Fruit fly (Drosophila melanogaster) whole organism, embryonic: Measurements from ENCODE around the gene Irp-1B.
A peak's percentile ranks its signal among the peaks of the same experiment; 100 is the strongest.

Experiments used
- ATbp ChIP-seq: fragments of 200-800 bp; sonication (Bioruptor generic); optimal IDR thresholded peaks from 2 replicates; lab custom pipeline; 2017; ENCODE audit warnings: missing biosample characterization, mild to moderate bottlenecking, missing genetic modification characterization, missing genetic modification reagents
- Atf6 ChIP-seq: fragments of 200-800 bp; sonication (Bioruptor generic); IDR thresholded peaks from 2 replicates; pipeline ENCODE4 v1.3.6; 2022; ENCODE audit warnings: missing biosample characterization, missing genetic modification characterization
- CG10431 ChIP-seq: fragments of 200-800 bp; sonication (Bioruptor generic); optimal IDR thresholded peaks from 3 replicates; lab custom pipeline; 2018; ENCODE audit warnings: missing biosample characterization, mild to moderate bottlenecking, missing genetic modification characterization
- CG10959 ChIP-seq: fragments of 200-800 bp; sonication (Bioruptor generic); IDR thresholded peaks from 2 replicates; pipeline ENCODE4 v1.3.6; 2022; ENCODE audit warnings: missing biosample characterization, missing genetic modification characterization
- CG11085 ChIP-seq: fragments of 200-800 bp; sonication (Bioruptor generic); IDR thresholded peaks from 2 replicates; pipeline ENCODE4 v1.3.6; 2022; ENCODE audit warnings: missing biosample characterization, missing genetic modification characterization
- CG12236 ChIP-seq: fragments of 200-800 bp; sonication (Bioruptor generic); optimal IDR thresholded peaks from 2 replicates; lab custom pipeline; 2016; ENCODE audit warnings: missing biosample characterization, missing genetic modification characterization
- CG12659 ChIP-seq: fragments of 200-800 bp; sonication (Bioruptor generic); optimal IDR thresholded peaks from 3 replicates; lab custom pipeline; 2017; ENCODE audit warnings: mild to moderate bottlenecking, missing biosample characterization, missing genetic modification reagents, missing genetic modification characterization
- CG13624 ChIP-seq: fragments of 200-800 bp; sonication (Bioruptor generic); optimal IDR thresholded peaks from 2 replicates; lab custom pipeline; 2016; ENCODE audit warnings: missing biosample characterization, missing genetic modification characterization
- CG17359 ChIP-seq: fragments of 200-800 bp; sonication (Bioruptor generic); optimal IDR thresholded peaks from 3 replicates; lab custom pipeline; 2018; ENCODE audit warnings: missing biosample characterization, mild to moderate bottlenecking, missing genetic modification characterization, moderate library complexity
- CG18262 ChIP-seq: fragments of 200-800 bp; optimal IDR thresholded peaks from 3 replicates; lab custom pipeline; 2019; ENCODE audit warnings: missing biosample characterization, mild to moderate bottlenecking, missing genetic modification characterization, moderate library complexity
- CG18599 ChIP-seq: fragments of 200-800 bp; sonication (Bioruptor generic); optimal IDR thresholded peaks from 3 replicates; lab custom pipeline; 2017; ENCODE audit warnings: missing biosample characterization, missing genetic modification characterization, mild to moderate bottlenecking, moderate library complexity, missing genetic modification reagents
- CG2120 ChIP-seq: fragments of 200-800 bp; sonication (Bioruptor generic); optimal IDR thresholded peaks from 3 replicates; lab custom pipeline; 2016; ENCODE audit warnings: missing biosample characterization, missing genetic modification characterization
- CG2202 ChIP-seq: fragments of 200-800 bp; sonication (Bioruptor generic); optimal IDR thresholded peaks from 2 replicates; lab custom pipeline; 2018; ENCODE audit warnings: missing biosample characterization, mild to moderate bottlenecking, missing genetic modification characterization
- CG32532 ChIP-seq: fragments of 200-800 bp; sonication (Bioruptor generic); IDR thresholded peaks from 2 replicates; pipeline ENCODE4 v1.3.6; 2022; ENCODE audit warnings: missing biosample characterization, missing genetic modification characterization
- CG33557 ChIP-seq: fragments of 200-800 bp; sonication (Bioruptor generic); optimal IDR thresholded peaks from 2 replicates; lab custom pipeline; 2019; ENCODE audit warnings: missing biosample characterization, mild to moderate bottlenecking, missing genetic modification characterization, moderate library complexity
- CG34422 ChIP-seq: fragments of 200-800 bp; sonication (Bioruptor generic); IDR thresholded peaks from 3 replicates; pipeline ENCODE4 v1.3.6; 2022; ENCODE audit warnings: missing biosample characterization, missing genetic modification characterization
- CG4424 ChIP-seq: fragments of 200-800 bp; sonication (Bioruptor generic); optimal IDR thresholded peaks from 3 replicates; lab custom pipeline; 2016; ENCODE audit warnings: missing biosample characterization, missing genetic modification characterization
- CG4617 ChIP-seq: fragments of 200-800 bp; sonication (Bioruptor generic); optimal IDR thresholded peaks from 3 replicates; lab custom pipeline; 2016; ENCODE audit warnings: missing biosample characterization, missing genetic modification characterization, borderline replicate concordance
- CG4707 ChIP-seq: fragments of 200-800 bp; sonication (Bioruptor generic); optimal IDR thresholded peaks from 2 replicates; lab custom pipeline; 2018; ENCODE audit warnings: missing biosample characterization, mild to moderate bottlenecking, missing genetic modification characterization, moderate library complexity
- CG5245 ChIP-seq: fragments of 200-800 bp; sonication (Bioruptor generic); optimal IDR thresholded peaks from 3 replicates; lab custom pipeline; 2016; ENCODE audit warnings: missing biosample characterization, missing genetic modification characterization
- CG6813 ChIP-seq: fragments of 200-800 bp; sonication (Bioruptor generic); optimal IDR thresholded peaks from 2 replicates; lab custom pipeline; 2017; ENCODE audit warnings: missing biosample characterization, missing genetic modification characterization, mild to moderate bottlenecking, moderate library complexity, missing genetic modification reagents
- CHES-1-like ChIP-seq: fragments of 200-800 bp; sonication (Bioruptor generic); optimal IDR thresholded peaks from 2 replicates; lab custom pipeline; 2016; ENCODE audit warnings: missing biosample characterization, missing genetic modification characterization
- D19B ChIP-seq: fragments of 200-800 bp; sonication (Bioruptor generic); optimal IDR thresholded peaks from 2 replicates; lab custom pipeline; 2017; ENCODE audit warnings: missing biosample characterization, mild to moderate bottlenecking, missing genetic modification characterization
- Dll ChIP-seq: fragments of 200-800 bp; sonication (Bioruptor generic); IDR thresholded peaks from 4 replicates; pipeline ENCODE4 v1.3.6; 2022; ENCODE audit warnings: missing biosample characterization, missing genetic modification characterization; ENCODE audit not compliant: partially characterized antibody
- Doc3 ChIP-seq: fragments of 200-800 bp; sonication (Bioruptor generic); IDR thresholded peaks from 3 replicates; pipeline ENCODE4 v1.3.6; 2022; ENCODE audit warnings: missing biosample characterization, missing genetic modification characterization; ENCODE audit not compliant: partially characterized antibody
- E2f1 ChIP-seq: fragments of 200-800 bp; sonication (Bioruptor generic); IDR thresholded peaks from 2 replicates; pipeline ENCODE4 v1.3.6; 2022; ENCODE audit warnings: missing biosample characterization, missing genetic modification characterization
- HLH3B ChIP-seq: fragments of 200-800 bp; sonication (Bioruptor generic); IDR thresholded peaks from 2 replicates; pipeline ENCODE4 v1.3.6; 2022; ENCODE audit warnings: missing biosample characterization, missing genetic modification characterization
- Jarid2 ChIP-seq: fragments of 200-800 bp; sonication (Bioruptor generic); optimal IDR thresholded peaks from 3 replicates; lab custom pipeline; 2017; ENCODE audit warnings: mild to moderate bottlenecking, missing biosample characterization, missing genetic modification reagents, missing genetic modification characterization
- Med ChIP-seq: fragments of 200-800 bp; sonication (Bioruptor generic); peaks from one replicate; lab custom pipeline; 2016; ENCODE audit warnings: missing biosample characterization, missing genetic modification characterization, mild to moderate bottlenecking, inconsistent platforms, moderate library complexity
- Nf-YB ChIP-seq: fragments of 200-800 bp; sonication (Bioruptor generic); optimal IDR thresholded peaks from 3 replicates; lab custom pipeline; 2019; ENCODE audit warnings: missing biosample characterization, mild to moderate bottlenecking, missing genetic modification characterization, moderate library complexity
- Sry-β ChIP-seq: fragments of 200-800 bp; sonication (Bioruptor generic); optimal IDR thresholded peaks from 2 replicates; lab custom pipeline; 2018; ENCODE audit warnings: missing biosample characterization, mild to moderate bottlenecking, missing genetic modification characterization, moderate library complexity
- dmrt11E ChIP-seq: fragments of 200-800 bp; sonication (Bioruptor generic); optimal IDR thresholded peaks from 3 replicates; lab custom pipeline; 2018; ENCODE audit warnings: missing biosample characterization, mild to moderate bottlenecking, missing genetic modification characterization, moderate library complexity
- ems ChIP-seq: fragments of 200-800 bp; sonication (Bioruptor generic); optimal IDR thresholded peaks from 3 replicates; lab custom pipeline; 2016; ENCODE audit warnings: missing biosample characterization, missing genetic modification characterization
- fd102C ChIP-seq: fragments of 200-800 bp; sonication (Bioruptor generic); optimal IDR thresholded peaks from 2 replicates; lab custom pipeline; 2018; ENCODE audit warnings: missing biosample characterization, mild to moderate bottlenecking, missing genetic modification characterization, moderate library complexity
- h ChIP-seq: fragments of >200 bp; optimal IDR thresholded peaks from 2 replicates; lab custom pipeline; 2017
- hkb ChIP-seq, 2 experiments: fragments of 200-800 bp in 1 of 2; fragments of >200 bp in 1 of 2; sonication (Bioruptor generic) in 1 of 2; IDR thresholded peaks in 1 of 2; optimal IDR thresholded peaks in 1 of 2; 2 replicates each; pipeline versions ENCODE4 v1.3.6 to Lab custom; 2017 to 2022; ENCODE audit warnings: missing biosample characterization in 1 of 2, missing genetic modification characterization in 1 of 2
- ind ChIP-seq: fragments of 200-800 bp; sonication (Bioruptor generic); optimal IDR thresholded peaks from 3 replicates; lab custom pipeline; 2016; ENCODE audit warnings: missing biosample characterization, missing genetic modification characterization
- jing ChIP-seq: fragments of 200-800 bp; sonication (Bioruptor generic); optimal IDR thresholded peaks from 2 replicates; lab custom pipeline; 2018; ENCODE audit warnings: missing biosample characterization, mild to moderate bottlenecking, missing genetic modification characterization
- luna ChIP-seq: fragments of 200-800 bp; sonication (Bioruptor generic); optimal IDR thresholded peaks from 2 replicates; lab custom pipeline; 2016; ENCODE audit warnings: missing biosample characterization, missing genetic modification characterization
- nerfin-1 ChIP-seq: fragments of 200-800 bp; sonication (Bioruptor generic); optimal IDR thresholded peaks from 3 replicates; lab custom pipeline; 2019; ENCODE audit warnings: missing biosample characterization, mild to moderate bottlenecking, missing genetic modification characterization, moderate library complexity
- ranshi ChIP-seq: fragments of 200-800 bp; sonication (Bioruptor generic); IDR thresholded peaks from 2 replicates; pipeline ENCODE4 v1.3.6; 2022; ENCODE audit warnings: missing biosample characterization, missing genetic modification characterization
- repo ChIP-seq: fragments of 200-800 bp; sonication (Bioruptor generic); optimal IDR thresholded peaks from 2 replicates; lab custom pipeline; 2016; ENCODE audit warnings: missing biosample characterization, missing genetic modification characterization
- sc ChIP-seq, 3 experiments: fragments of >200 bp in 2 of 3; fragments of 200-800 bp in 1 of 3; sonication (Bioruptor generic) in 1 of 3; optimal IDR thresholded peaks; 2 replicates in 2 of 3; 3 replicates in 1 of 3; lab custom pipeline; 2017; ENCODE audit warnings: mild to moderate bottlenecking in 1 of 3, missing biosample characterization in 1 of 3, missing genetic modification characterization in 1 of 3, missing genetic modification reagents in 1 of 3
- seq ChIP-seq: fragments of 200-800 bp; sonication (Bioruptor generic); IDR thresholded peaks from 2 replicates; pipeline ENCODE4 v1.3.6; 2022; ENCODE audit warnings: missing biosample characterization, missing genetic modification characterization
- stc ChIP-seq: fragments of 200-800 bp; sonication (Bioruptor generic); IDR thresholded peaks from 2 replicates; pipeline ENCODE4 v1.3.6; 2022; ENCODE audit warnings: missing biosample characterization, missing genetic modification characterization
- tup ChIP-seq: fragments of 200-800 bp; sonication (Bioruptor generic); optimal IDR thresholded peaks from 2 replicates; lab custom pipeline; 2016; ENCODE audit warnings: missing biosample characterization, mild to moderate bottlenecking, missing genetic modification characterization, moderate library complexity
- zen2 ChIP-seq: fragments of 200-800 bp; sonication (Bioruptor generic); IDR thresholded peaks from 3 replicates; pipeline ENCODE4 v1.3.6; 2022; ENCODE audit warnings: missing biosample characterization, missing genetic modification characterization; ENCODE audit not compliant: partially characterized antibody
- zfh2 ChIP-seq: fragments of 200-800 bp; sonication (Bioruptor generic); optimal IDR thresholded peaks from 2 replicates; lab custom pipeline; 2016; ENCODE audit warnings: missing biosample characterization, missing genetic modification characterization

Irp-1B gene

DNA sequence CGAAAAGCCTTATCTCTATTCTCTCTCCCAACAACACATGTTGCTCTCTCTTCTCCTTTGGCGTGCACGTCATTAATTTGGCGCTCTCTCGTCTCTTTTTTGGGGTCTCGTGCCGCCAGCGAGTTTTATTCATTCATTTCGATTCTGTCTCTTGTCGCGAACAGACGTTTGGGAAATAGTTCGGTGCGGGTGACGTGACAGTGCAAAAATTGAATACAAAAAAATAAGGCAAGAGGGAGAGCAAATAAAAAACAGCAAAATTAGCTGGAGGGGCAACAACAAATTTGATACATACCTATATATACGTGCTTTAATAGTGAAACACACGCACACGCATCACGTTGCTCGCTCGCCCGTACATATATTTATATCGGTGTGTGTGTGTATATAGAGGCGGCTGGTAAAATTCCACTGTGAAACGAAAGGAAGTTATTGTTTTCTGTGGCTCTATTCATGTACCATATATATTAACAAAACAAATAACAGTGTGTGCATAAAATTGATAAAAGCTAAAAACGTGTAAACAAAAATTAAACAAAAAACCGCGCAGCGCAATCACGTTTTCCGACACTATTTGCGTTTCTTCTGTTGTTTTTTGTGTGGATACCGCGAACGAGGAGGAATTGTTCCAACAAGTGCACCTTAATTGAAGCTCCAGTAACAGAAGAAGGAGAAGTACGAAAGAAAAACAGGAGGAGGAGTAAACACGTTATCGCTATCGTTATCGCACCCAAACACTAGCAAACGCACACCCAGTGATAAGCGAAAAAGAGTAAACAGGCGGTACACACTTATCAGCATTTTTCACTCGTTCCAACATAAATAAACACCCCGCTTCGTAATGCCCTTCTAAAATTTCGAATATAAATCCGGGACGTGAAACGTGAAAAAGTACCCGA is 24.3 kb downstream of the Irp-1B start, which contains the start of gene cwo (continued):
- no peak for TF ChIP-seq CG2120 (GFP tag; lab: Kevin White, UChicago)
- TF ChIP-seq CG4617 (GFP tag; lab: Kevin White, UChicago), result no peak
- TF ChIP-seq ind (GFP tag; lab: Kevin White, UChicago), result no peak
- no peak for TF ChIP-seq fd102C (GFP tag; lab: Kevin White, UChicago)
- TF ChIP-seq tup, result no peak
- no peak for TF ChIP-seq luna
- TF ChIP-seq CG12236 (GFP tag; lab: Kevin White, UChicago), result no peak
- no peak for TF ChIP-seq CG10959 (GFP tag; lab: Robert Waterston, UW)
- TF ChIP-seq CG13624 (GFP tag; lab: Kevin White, UChicago), result peak; percentile 14
- no peak for TF ChIP-seq stc
- TF ChIP-seq h (lab: Kevin White, UChicago), result no peak
- no peak for TF ChIP-seq jing (GFP tag; lab: Kevin White, UChicago)
- peak; percentile 11 for TF ChIP-seq CG12659 (GFP tag; lab: Kevin White, UChicago)
- peak; percentile 77 for TF ChIP-seq ATbp (GFP tag; lab: Kevin White, UChicago)
- peak; percentile 45 for TF ChIP-seq CG10431 (GFP tag; lab: Kevin White, UChicago)
- TF ChIP-seq CG32532 (GFP tag; lab: Robert Waterston, UW), result no peak
- TF ChIP-seq dmrt11E, result peak; percentile 25
- no peak for TF ChIP-seq Doc3
- TF ChIP-seq Jarid2 (GFP tag; lab: Kevin White, UChicago), result peak; percentile 80
- no peak for TF ChIP-seq CG34422 (GFP tag; lab: Robert Waterston, UW)
- TF ChIP-seq HLH3B, result no peak
- peak; percentile 87 for TF ChIP-seq Med (GFP tag; lab: Kevin White, UChicago)
- peak; percentile 66 for TF ChIP-seq CG6813 (GFP tag; lab: Kevin White, UChicago)
- TF ChIP-seq Sry-β (GFP tag; lab: Kevin White, UChicago), result no peak
- TF ChIP-seq CG4424 (GFP tag; lab: Kevin White, UChicago), result no peak
- peak; percentile 8 for TF ChIP-seq CG4707
- no peak for TF ChIP-seq repo (GFP tag; lab: Kevin White, UChicago)
- no peak for TF ChIP-seq Atf6 (GFP tag; lab: Robert Waterston, UW)
- no peak for TF ChIP-seq ranshi
- TF ChIP-seq CG5245 (GFP tag; lab: Kevin White, UChicago), result no peak
- TF ChIP-seq zfh2 (GFP tag; lab: Kevin White, UChicago), result no peak
- no peak for TF ChIP-seq hkb (optimal IDR thresholded peaks at IDR 0.05; lab: Kevin White, UChicago)
- no peak for TF ChIP-seq hkb (GFP tag; IDR thresholded peaks at IDR 0.05; lab: Robert Waterston, UW)
- TF ChIP-seq CG17359 (tag; lab: Kevin White, UChicago), result peak; percentile 12
- TF ChIP-seq ems (GFP tag; lab: Kevin White, UChicago), result no peak
- no peak for TF ChIP-seq CG11085
- TF ChIP-seq seq (GFP tag; lab: Robert Waterston, UW), result no peak
- peak; percentile 39 for TF ChIP-seq CG33557 (GFP tag; lab: Kevin White, UChicago)
- no peak for TF ChIP-seq zen2 (GFP tag; lab: Robert Waterston, UW)
- no peak for TF ChIP-seq D19B
- TF ChIP-seq Dll (GFP tag; lab: Robert Waterston, UW), result no peak
- peak; percentile 10 for TF ChIP-seq CG18262
- peak; percentile 60 for TF ChIP-seq CHES-1-like (GFP tag; lab: Kevin White, UChicago)
- TF ChIP-seq sc (optimal IDR thresholded peaks at IDR 0.05; lab: Kevin White, UChicago), result no peak
- TF ChIP-seq sc (GFP tag; optimal IDR thresholded peaks at IDR 0.05; lab: Kevin White, UChicago), result peak; percentile 21
- TF ChIP-seq CG18599 (GFP tag; lab: Kevin White, UChicago), result peak; percentile 22
- no peak for TF ChIP-seq nerfin-1 (tag; lab: Kevin White, UChicago)
- TF ChIP-seq Nf-YB (GFP tag; lab: Kevin White, UChicago), result no peak
- TF ChIP-seq E2f1, result no peak
- peak; percentile 66 for TF ChIP-seq CG2202
